Worm (Caenorhabditis elegans) whole organism, midembryonic: ENCODE data around the gene ani-1.

Experiments
- T22C8.4 ChIP-seq: fragments of 200-800 bp; sonication (Bioruptor generic); IDR thresholded peaks from 2 replicates; pipeline ENCODE4 v1.3.6; 2022; ENCODE audit warnings: missing genetic modification characterization, missing compliant biosample characterization
- flt-1 ChIP-seq: fragments of 200-800 bp; sonication (Bioruptor generic); IDR thresholded peaks from 2 replicates; pipeline ENCODE4 v1.3.6; 2022; ENCODE audit warnings: missing genetic modification characterization, missing compliant biosample characterization
- med-1 ChIP-seq: sonication (generic microtip); optimal IDR thresholded peaks from 2 replicates; lab custom pipeline; 2017; ENCODE audit warnings: missing genetic modification characterization, mild to moderate bottlenecking, missing compliant biosample characterization, antibody characterized with exemption, missing genetic modification reagents; ENCODE audit not compliant: insufficient read depth
- ref-1 ChIP-seq: fragments of 200-800 bp; sonication (Bioruptor generic); conservative IDR thresholded peaks from 2 replicates; pipeline ENCODE4 v1.3.6; 2022; ENCODE audit warnings: missing genetic modification reagents, missing genetic modification characterization, missing compliant biosample characterization
- tab-1 ChIP-seq: fragments of 200-800 bp; sonication (Bioruptor generic); IDR thresholded peaks from 2 replicates; pipeline ENCODE4 v1.3.6; 2022; ENCODE audit warnings: missing genetic modification characterization, missing compliant biosample characterization
- ztf-23 ChIP-seq: fragments of 200-800 bp; sonication (Bioruptor generic); IDR thresholded peaks from 2 replicates; pipeline ENCODE4 v1.3.6; 2022; ENCODE audit warnings: missing genetic modification reagents, missing genetic modification characterization, missing compliant biosample characterization
- ztf-29 ChIP-seq: fragments of 200-800 bp; sonication (Bioruptor generic); IDR thresholded peaks from 2 replicates; pipeline ENCODE4 v1.3.6; 2022; ENCODE audit warnings: missing genetic modification reagents, missing genetic modification characterization, missing compliant biosample characterization

ce11 chrIII:12437020-12437419 lies 16.2 kb downstream of the ani-1 start:
- TF ChIP-seq med-1 (GFP tag; lab: Kevin White, UChicago) (no peak), T22C8.4 (GFP tag; lab: Robert Waterston, UW) (no peak), ref-1 (GFP tag; lab: Robert Waterston, UW) (no peak), ztf-29 (GFP tag; lab: Robert Waterston, UW) (no peak), tab-1 (GFP tag; lab: Robert Waterston, UW) (no peak), flt-1 (GFP tag; lab: Robert Waterston, UW) (no peak), ztf-23 (GFP tag; lab: Robert Waterston, UW) (no peak)
